Fruit fly (Drosophila melanogaster): Measurements from ENCODE around the gene Mes2.

Gene Mes2

dm6 chr3L:22958171-22958570 is 12.7 kb downstream of the Mes2 start:
- no peak for TF ChIP-seq Sin3A (optimal IDR thresholded peaks at IDR 0.05)
- no peak for TF ChIP-seq h (optimal IDR thresholded peaks at IDR 0.05)
- TF ChIP-seq Myc (optimal IDR thresholded peaks at IDR 0.05), result no peak
- no peak for TF ChIP-seq insv (optimal IDR thresholded peaks at IDR 0.05)
- TF ChIP-seq ttk (optimal IDR thresholded peaks at IDR 0.05), result no peak
- TF ChIP-seq psq (optimal IDR thresholded peaks at IDR 0.05), result no peak

- no peak for TF ChIP-seq psq (optimal IDR thresholded peaks at IDR 0.05)
Observed at dm6 chr3L:22960322-22960721, 14.9 kb downstream of the Mes2 start.

- TF ChIP-seq h (optimal IDR thresholded peaks at IDR 0.05) (no peak), Sin3A (optimal IDR thresholded peaks at IDR 0.05) (no peak), Myc (optimal IDR thresholded peaks at IDR 0.05) (no peak), insv (optimal IDR thresholded peaks at IDR 0.05) (no peak), psq (optimal IDR thresholded peaks at IDR 0.05) (no peak), ttk (optimal IDR thresholded peaks at IDR 0.05) (no peak)
Observed at dm6 chr3L:22982040-22982439, 36.6 kb downstream of the Mes2 start.

- TF ChIP-seq Sin3A (optimal IDR thresholded peaks at IDR 0.05) (no peak), insv (optimal IDR thresholded peaks at IDR 0.05) (no peak), ttk (optimal IDR thresholded peaks at IDR 0.05) (no peak), psq (optimal IDR thresholded peaks at IDR 0.05) (no peak), h (optimal IDR thresholded peaks at IDR 0.05) (no peak)
Observed at dm6 chr3L:22987342-22987741, 41.9 kb downstream of the Mes2 start, which contains the start of gene CG32457. Gene CG32457 (plus strand): TSS chr3L:22987642.

- no peak for TF ChIP-seq ttk (optimal IDR thresholded peaks at IDR 0.05)
- no peak for TF ChIP-seq psq (optimal IDR thresholded peaks at IDR 0.05)
- TF ChIP-seq Sin3A (optimal IDR thresholded peaks at IDR 0.05), result no peak
- TF ChIP-seq Myc (optimal IDR thresholded peaks at IDR 0.05), result no peak
- TF ChIP-seq insv (optimal IDR thresholded peaks at IDR 0.05), result no peak
- no peak for TF ChIP-seq h (optimal IDR thresholded peaks at IDR 0.05)
Observed at dm6 chr3L:22989495-22989894, 44.0 kb downstream of the Mes2 start.

- TF ChIP-seq Sin3A (optimal IDR thresholded peaks at IDR 0.05) (no peak), ttk (optimal IDR thresholded peaks at IDR 0.05) (no peak), Myc (optimal IDR thresholded peaks at IDR 0.05) (no peak), insv (optimal IDR thresholded peaks at IDR 0.05) (no peak), h (optimal IDR thresholded peaks at IDR 0.05) (no peak), psq (optimal IDR thresholded peaks at IDR 0.05) (no peak)
Observed at dm6 chr3L:22998176-22998575, 52.7 kb downstream of the Mes2 start, which contains the start of gene nrm. Gene nrm (plus strand): TSS chr3L:22998372.

Data from Kc167 (cell line).